Fruit fly (Drosophila melanogaster): ENCODE data around the gene bif.

The bif gene

DNA sequence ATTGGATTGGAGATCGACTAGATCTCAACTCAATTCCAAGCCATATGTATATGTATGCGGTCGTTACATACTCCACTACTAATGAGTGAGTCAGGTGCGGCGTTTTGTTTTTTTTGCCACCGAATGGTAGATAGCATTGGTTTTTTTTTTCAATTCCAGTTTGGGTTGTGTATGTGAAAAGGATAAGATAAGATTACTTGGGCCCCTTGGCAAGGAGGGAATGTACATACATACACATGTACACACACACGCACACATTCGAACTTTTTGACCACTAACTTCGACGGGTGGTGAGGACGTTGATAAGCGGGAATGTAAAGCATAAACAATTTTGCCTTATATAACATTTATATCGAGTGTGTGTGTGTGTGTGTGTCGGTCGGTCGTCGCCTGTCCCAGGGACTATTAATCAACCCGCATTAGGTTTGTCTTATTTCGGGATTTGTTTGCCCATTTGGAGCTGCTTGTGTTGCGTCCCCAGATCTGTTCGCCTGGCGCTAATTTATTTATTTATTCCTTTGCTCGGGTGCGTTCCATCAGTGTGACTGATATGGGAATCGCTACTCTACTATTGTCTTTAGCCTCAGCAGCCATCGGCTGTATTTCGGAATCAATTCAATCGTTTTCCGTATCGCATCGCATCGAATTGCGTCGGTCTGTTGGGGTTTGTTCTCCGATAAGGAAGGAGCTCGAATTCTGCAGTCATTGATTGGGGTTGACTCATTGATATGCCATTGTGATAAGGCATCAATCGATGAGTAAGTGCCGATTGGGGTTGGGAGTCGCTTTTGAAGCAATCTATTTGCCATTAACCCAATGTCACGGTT, 9.1 kb downstream of the bif start (continued):
- TF ChIP-seq lab (GFP tag; optimal IDR thresholded peaks at IDR 0.05): peak; percentile 48
- no peak for TF ChIP-seq TFAM (GFP tag; optimal IDR thresholded peaks at IDR 0.05)
- no peak for TF ChIP-seq nerfin-2 (GFP tag; IDR thresholded peaks at IDR 0.05; ENCODE audit: partially characterized antibody)
- no peak for TF ChIP-seq stc (GFP tag; IDR thresholded peaks at IDR 0.05)
- no peak for TF ChIP-seq CG9876 (GFP tag; optimal IDR thresholded peaks at IDR 0.05)
- no peak for TF ChIP-seq bowl (GFP tag; IDR thresholded peaks at IDR 0.05)
- no peak for TF ChIP-seq CG7963 (GFP tag; IDR thresholded peaks at IDR 0.05; ENCODE audit: partially characterized antibody)
- TF ChIP-seq salm (tag; optimal IDR thresholded peaks at IDR 0.05): no peak
- no peak for TF ChIP-seq CG1233 (GFP tag; optimal IDR thresholded peaks at IDR 0.05)
- no peak for TF ChIP-seq crc (GFP tag; optimal IDR thresholded peaks at IDR 0.05)
- no peak for TF ChIP-seq Hmr (GFP tag; optimal IDR thresholded peaks at IDR 0.05)
- no peak for TF ChIP-seq CG1832 (GFP tag; optimal IDR thresholded peaks at IDR 0.05)
- no peak for TF ChIP-seq CG13424 (tag; optimal IDR thresholded peaks at IDR 0.05)
- TF ChIP-seq hkb (optimal IDR thresholded peaks at IDR 0.05): no peak
- no peak for TF ChIP-seq hkb (GFP tag; IDR thresholded peaks at IDR 0.05)

DNA sequence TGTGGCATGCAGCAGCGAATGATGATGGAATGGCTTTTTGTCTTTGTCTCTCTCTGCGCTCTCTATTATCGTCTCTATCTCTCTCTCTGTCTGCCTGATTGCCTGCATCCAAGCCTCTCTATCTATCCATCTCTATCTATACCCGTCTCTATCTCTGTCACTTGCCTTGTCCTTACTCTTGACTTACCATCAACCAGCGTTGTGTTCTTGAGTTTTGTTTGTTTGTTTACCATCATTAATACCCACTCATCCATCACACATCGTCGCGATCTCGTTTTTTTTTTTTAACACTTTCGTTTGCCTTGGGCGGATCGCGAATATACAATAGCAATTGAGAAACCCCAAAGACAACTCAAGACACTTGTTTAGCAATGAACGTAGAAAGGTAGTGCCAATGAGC, 10.9 kb downstream of the bif start:
- no peak for TF ChIP-seq luna (GFP tag; optimal IDR thresholded peaks at IDR 0.05)
- TF ChIP-seq tll (GFP tag; optimal IDR thresholded peaks at IDR 0.05): peak in 1 of 2 experiments; percentile 6
- no peak for TF ChIP-seq emc (GFP tag; optimal IDR thresholded peaks at IDR 0.05)
- no peak for TF ChIP-seq E2f1 (GFP tag; IDR thresholded peaks at IDR 0.05)
- no peak for TF ChIP-seq run (tag; optimal IDR thresholded peaks at IDR 0.05)
- peak; percentile 53 for TF ChIP-seq CG1832 (GFP tag; optimal IDR thresholded peaks at IDR 0.05)
- TF ChIP-seq CG10321 (GFP tag; IDR thresholded peaks at IDR 0.05): peak; percentile 47; the same call in 1 of the 2 replicates
- TF ChIP-seq lab (GFP tag; optimal IDR thresholded peaks at IDR 0.05): no peak
- TF ChIP-seq Trl (optimal IDR thresholded peaks at IDR 0.05): peak in 1 of 2 experiments; percentile 20
- no peak for TF ChIP-seq Trl (GFP tag; optimal IDR thresholded peaks at IDR 0.05)

DNA sequence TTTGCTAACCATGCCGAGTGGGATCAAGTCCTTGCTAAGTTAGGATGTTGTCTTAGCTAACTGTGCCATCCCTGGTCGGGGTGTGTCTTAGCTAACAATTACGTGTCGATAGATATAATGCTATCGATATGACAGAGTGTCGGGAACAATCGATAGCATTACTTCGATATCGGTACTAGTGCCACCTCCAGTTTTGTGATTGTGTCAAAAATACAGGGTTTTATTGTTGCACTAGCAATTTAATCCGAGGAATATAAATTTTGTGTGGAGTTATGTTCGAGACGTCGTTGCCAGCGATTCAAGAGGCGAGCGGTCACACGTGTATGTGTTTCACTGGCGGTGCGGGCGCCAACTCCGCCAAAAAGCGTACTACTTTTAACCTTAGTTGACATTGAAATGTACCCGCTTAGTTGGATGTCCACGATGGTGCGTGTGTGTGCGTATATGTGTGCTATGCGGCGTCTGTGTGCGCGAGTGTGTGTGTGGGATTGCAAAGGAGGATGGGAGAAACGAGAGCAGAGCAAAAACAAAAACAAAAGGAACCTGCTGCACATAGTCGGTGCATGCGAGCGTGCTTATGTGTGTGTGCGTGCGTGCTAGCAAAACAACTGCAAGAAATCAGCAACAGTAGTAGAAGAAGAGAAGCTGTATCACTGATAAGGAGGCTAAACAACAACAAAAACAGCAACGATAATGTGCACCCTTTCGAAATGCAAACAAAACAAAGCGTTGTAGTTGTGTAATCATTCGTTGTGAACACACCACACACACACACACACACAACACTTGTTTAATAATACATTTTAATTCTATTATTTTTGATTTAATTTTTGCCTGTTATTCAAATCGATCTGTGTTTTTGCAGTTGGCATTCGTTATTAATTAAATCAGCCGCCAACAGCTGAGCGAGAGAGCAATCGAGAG, 16.5 kb downstream of the bif start, which contains the start of gene PhKgamma:
PhKgamma (plus strand) TSS at position 179 of the 924 bp plus-strand sequence.
- peak; percentile 54 for TF ChIP-seq dm (GFP tag; optimal IDR thresholded peaks at IDR 0.05)
- TF ChIP-seq ftz-f1 (GFP tag; optimal IDR thresholded peaks at IDR 0.05): peak; percentile 87
- peak; percentile 41; the same call in 1 of the 2 replicates for TF ChIP-seq CG32532 (GFP tag; IDR thresholded peaks at IDR 0.05)
- TF ChIP-seq insv (GFP tag; optimal IDR thresholded peaks at IDR 0.05): peak in 1 of 2 experiments; percentile 63
- peak; percentile 17 for TF ChIP-seq cad (GFP tag; optimal IDR thresholded peaks at IDR 0.05)
- TF ChIP-seq nau (GFP tag; optimal IDR thresholded peaks at IDR 0.05): no peak
- TF ChIP-seq CG8924 (tag; optimal IDR thresholded peaks at IDR 0.05): peak; percentile 53
- TF ChIP-seq CG10274 (GFP tag; optimal IDR thresholded peaks at IDR 0.05): no peak
- no peak for TF ChIP-seq Sox100B (GFP tag; optimal IDR thresholded peaks at IDR 0.05)
- peak; percentile 78 for TF ChIP-seq HmgZ (tag; optimal IDR thresholded peaks at IDR 0.05)
- TF ChIP-seq dati (GFP tag; IDR thresholded peaks at IDR 0.05): no peak
- TF ChIP-seq CG9727 (GFP tag; optimal IDR thresholded peaks at IDR 0.05): peak; percentile 20
- no peak for TF ChIP-seq CG5245 (GFP tag; optimal IDR thresholded peaks at IDR 0.05)
- no peak for TF ChIP-seq CG8944 (GFP tag; optimal IDR thresholded peaks at IDR 0.05)
- TF ChIP-seq CG3163 (GFP tag; optimal IDR thresholded peaks at IDR 0.05): peak; percentile 1
- no peak for TF ChIP-seq wor (GFP tag; IDR thresholded peaks at IDR 0.05)
- TF ChIP-seq Sox102F (GFP tag; optimal IDR thresholded peaks at IDR 0.05): no peak
- TF ChIP-seq dan (GFP tag; IDR thresholded peaks at IDR 0.05): no peak
- TF ChIP-seq usp (GFP tag; optimal IDR thresholded peaks at IDR 0.05): no peak
- no peak for TF ChIP-seq cas (GFP tag; IDR thresholded peaks at IDR 0.05)
- TF ChIP-seq odd (GFP tag; optimal IDR thresholded peaks at IDR 0.05): no peak
- peak; percentile 36; the same call in 1 of the 2 replicates for TF ChIP-seq ttk (GFP tag; IDR thresholded peaks at IDR 0.05)
- no peak for TF ChIP-seq NfI (GFP tag; optimal IDR thresholded peaks at IDR 0.05)

Data from whole organism, embryonic.